Worm (Caenorhabditis elegans): ENCODE data around the gene M02G9.4.

The M02G9.4 gene

ce11 chrII:10303663-10304115 is 13.4 kb upstream of the M02G9.4 start, which contains the start of gene vha-9:
TSS of gene vha-9 (minus strand) at chrII:10303713.
- TF ChIP-seq hmg-11 (tag; optimal IDR thresholded peaks at IDR 0.05): peak; percentile 86
- TF ChIP-seq eor-1 (tag; optimal IDR thresholded peaks at IDR 0.05): no peak
- no peak for TF ChIP-seq mdl-1 (tag; optimal IDR thresholded peaks at IDR 0.05)
- TF ChIP-seq nhr-77 (tag; optimal IDR thresholded peaks at IDR 0.05): no peak
- no peak for TF ChIP-seq ceh-9 (tag; optimal IDR thresholded peaks at IDR 0.05)
- TF ChIP-seq nfya-1 (tag; optimal IDR thresholded peaks at IDR 0.05; ENCODE audit: insufficient read depth): peak; percentile 70
- no peak for TF ChIP-seq elt-3 (tag; optimal IDR thresholded peaks at IDR 0.05)
- TF ChIP-seq mml-1 (tag; optimal IDR thresholded peaks at IDR 0.05): no peak
- peak; percentile 60 for TF ChIP-seq lin-15B (tag; optimal IDR thresholded peaks at IDR 0.05)
- peak; percentile 37 for TF ChIP-seq lsy-12 (tag; optimal IDR thresholded peaks at IDR 0.05)
- no peak for TF ChIP-seq aly-2 (tag; optimal IDR thresholded peaks at IDR 0.05)
- no peak for TF ChIP-seq daf-12 (tag; optimal IDR thresholded peaks at IDR 0.05)
- no peak for TF ChIP-seq jun-1 (tag; optimal IDR thresholded peaks at IDR 0.05)
- TF ChIP-seq nhr-23 (tag; optimal IDR thresholded peaks at IDR 0.05): peak; percentile 61
- peak; percentile 54 for TF ChIP-seq elt-2 (tag; optimal IDR thresholded peaks at IDR 0.05)
- peak; percentile 60 for TF ChIP-seq R02D3.7 (tag; optimal IDR thresholded peaks at IDR 0.05)
- peak; percentile 58 for TF ChIP-seq lin-39 (tag; optimal IDR thresholded peaks at IDR 0.05)
- no peak for TF ChIP-seq egl-5 (tag; optimal IDR thresholded peaks at IDR 0.05)
- TF ChIP-seq nhr-25 (tag; optimal IDR thresholded peaks at IDR 0.05): peak; percentile 31
- TF ChIP-seq fkh-10 (GFP tag; optimal IDR thresholded peaks at IDR 0.05): no peak
- TF ChIP-seq egl-27 (tag; optimal IDR thresholded peaks at IDR 0.05): no peak
- TF ChIP-seq nhr-43 (tag; optimal IDR thresholded peaks at IDR 0.05; ENCODE audit: poor library complexity, severe bottlenecking): peak; percentile 72
- TF ChIP-seq fkh-2 (tag; optimal IDR thresholded peaks at IDR 0.05): no peak
- peak; percentile 81 for TF ChIP-seq pha-4 (tag; optimal IDR thresholded peaks at IDR 0.05)
- no peak for TF ChIP-seq ZK546.5 (tag; optimal IDR thresholded peaks at IDR 0.05)
- TF ChIP-seq sea-2 (GFP tag; optimal IDR thresholded peaks at IDR 0.05): no peak
- TF ChIP-seq nhr-237 (tag; optimal IDR thresholded peaks at IDR 0.05): no peak
- TF ChIP-seq ztf-4 (tag; optimal IDR thresholded peaks at IDR 0.05): no peak
- TF ChIP-seq pqm-1 (tag; optimal IDR thresholded peaks at IDR 0.05): peak; percentile 75
- no peak for TF ChIP-seq zag-1 (tag; optimal IDR thresholded peaks at IDR 0.05)
- TF ChIP-seq ama-1 (optimal IDR thresholded peaks at IDR 0.05): peak; percentile 61
- peak; percentile 52 for TF ChIP-seq ceh-28 (tag; optimal IDR thresholded peaks at IDR 0.05)
- TF ChIP-seq nhr-28 (tag; optimal IDR thresholded peaks at IDR 0.05): no peak
- TF ChIP-seq skn-1 (tag; optimal IDR thresholded peaks at IDR 0.05): no peak

- peak; percentile 13 for TF ChIP-seq nhr-25 (tag; optimal IDR thresholded peaks at IDR 0.05)
Measured at ce11 chrII:10304736-10305135, 12.4 kb upstream of the M02G9.4 start.

DNA sequence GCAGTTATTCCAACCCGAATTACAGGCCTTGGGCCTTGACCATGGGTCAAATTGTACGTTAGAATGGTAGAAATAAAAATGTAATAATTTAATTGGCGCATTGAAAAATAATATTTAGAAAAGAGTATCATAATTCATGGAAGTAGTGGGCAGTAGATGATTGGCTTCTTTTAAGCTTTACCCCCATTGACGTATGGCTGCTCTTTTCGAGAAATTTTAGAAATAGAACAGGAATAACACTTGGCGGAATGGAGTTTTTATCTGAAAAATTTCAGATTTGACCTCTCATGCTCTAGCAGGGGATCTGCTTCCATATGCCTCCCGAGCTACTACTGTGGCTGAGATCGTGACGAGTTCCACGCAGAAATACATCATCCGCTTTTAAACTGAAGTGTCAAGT is 8.4 kb upstream of the M02G9.4 start, which contains the start of gene gcy-4:
Gene gcy-4, minus strand, starts transcription at position 101 of the 400 bp plus-strand sequence.
- TF ChIP-seq elt-2 (tag; optimal IDR thresholded peaks at IDR 0.05) (no peak), egl-27 (tag; optimal IDR thresholded peaks at IDR 0.05) (no peak), nhr-23 (tag; optimal IDR thresholded peaks at IDR 0.05) (no peak), elt-1 (tag; optimal IDR thresholded peaks at IDR 0.05) (no peak), nhr-43 (tag; optimal IDR thresholded peaks at IDR 0.05; ENCODE audit: poor library complexity, severe bottlenecking) (no peak), unc-62 (GFP tag; optimal IDR thresholded peaks at IDR 0.05) (no peak), mdl-1 (tag; optimal IDR thresholded peaks at IDR 0.05) (no peak), nhr-67 (tag; optimal IDR thresholded peaks at IDR 0.05) (no peak), zag-1 (tag; optimal IDR thresholded peaks at IDR 0.05) (no peak), jun-1 (tag; optimal IDR thresholded peaks at IDR 0.05) (no peak), sea-2 (GFP tag; optimal IDR thresholded peaks at IDR 0.05) (no peak), hmg-11 (tag; optimal IDR thresholded peaks at IDR 0.05) (no peak), ztf-11 (tag; optimal IDR thresholded peaks at IDR 0.05) (no peak), ZK546.5 (tag; optimal IDR thresholded peaks at IDR 0.05) (no peak), snpc-4 (tag; optimal IDR thresholded peaks at IDR 0.05) (no peak), fkh-10 (GFP tag; optimal IDR thresholded peaks at IDR 0.05) (no peak)
